1 fruit fly cellular context compared by ENCODE assay signal in genomic region chr2L:14494930-14495351, dm6.
TF ChIP-seq lines count a peak whose summit lies in the region.

No protein-coding gene starts in this region.

TF ChIP-seq in whole organism, embryonic, 481 proteins besides CTCF, POLR2A, EP300 and RAD21 (continued from another document):
- peak; percentile 30 for TF ChIP-seq sug (tag; optimal IDR thresholded peaks at IDR 0.05; lab: Kevin White, UChicago)
- TF ChIP-seq repo (GFP tag; optimal IDR thresholded peaks at IDR 0.05; lab: Kevin White, UChicago) = peak; percentile 3
- TF ChIP-seq ash1 (GFP tag; optimal IDR thresholded peaks at IDR 0.05; lab: Kevin White, UChicago) = peak; percentile 11
- no peak for TF ChIP-seq CG18011 (GFP tag; optimal IDR thresholded peaks at IDR 0.05; lab: Kevin White, UChicago)
- no peak for TF ChIP-seq klu (GFP tag; IDR thresholded peaks at IDR 0.05; lab: Robert Waterston, UW)
- no peak for TF ChIP-seq CG13624 (GFP tag; optimal IDR thresholded peaks at IDR 0.05; lab: Kevin White, UChicago)
- no peak for TF ChIP-seq Bteb2 (GFP tag; optimal IDR thresholded peaks at IDR 0.05; lab: Kevin White, UChicago)
- TF ChIP-seq wek (GFP tag; optimal IDR thresholded peaks at IDR 0.05; lab: Kevin White, UChicago) = no peak
- TF ChIP-seq sens-2 (GFP tag; IDR thresholded peaks at IDR 0.05; lab: Robert Waterston, UW) = peak; percentile 28; the same call in 1 of the 2 replicates
- no peak for TF ChIP-seq CG12942 (GFP tag; optimal IDR thresholded peaks at IDR 0.05; lab: Kevin White, UChicago)
- peak; percentile 7 for TF ChIP-seq CG12071 (GFP tag; optimal IDR thresholded peaks at IDR 0.05; lab: Kevin White, UChicago)
- peak; percentile 28 for TF ChIP-seq CG9817 (tag; optimal IDR thresholded peaks at IDR 0.05; lab: Kevin White, UChicago)
- peak; percentile 59 for TF ChIP-seq grn (GFP tag; optimal IDR thresholded peaks at IDR 0.05; lab: Kevin White, UChicago)
- no peak for TF ChIP-seq tx (GFP tag; optimal IDR thresholded peaks at IDR 0.05; lab: Kevin White, UChicago)
- TF ChIP-seq CG2199 (GFP tag; IDR thresholded peaks at IDR 0.05; lab: Robert Waterston, UW) = peak; percentile 56; the same call in 2 of the 3 replicates
- peak; percentile 79; the same call in 2 of the 4 replicates for TF ChIP-seq chinmo (GFP tag; IDR thresholded peaks at IDR 0.05; lab: Robert Waterston, UW; ENCODE audit: partially characterized antibody)
- no peak for TF ChIP-seq Lpt (GFP tag; optimal IDR thresholded peaks at IDR 0.05; lab: Kevin White, UChicago)
- no peak for TF ChIP-seq danr (GFP tag; IDR thresholded peaks at IDR 0.05; lab: Robert Waterston, UW)
